Fruit fly (Drosophila melanogaster): ENCODE results near the gene CG43702.
A peak's percentile ranks its signal among the peaks of the same experiment; 100 is the strongest.

Gene CG43702

DNA sequence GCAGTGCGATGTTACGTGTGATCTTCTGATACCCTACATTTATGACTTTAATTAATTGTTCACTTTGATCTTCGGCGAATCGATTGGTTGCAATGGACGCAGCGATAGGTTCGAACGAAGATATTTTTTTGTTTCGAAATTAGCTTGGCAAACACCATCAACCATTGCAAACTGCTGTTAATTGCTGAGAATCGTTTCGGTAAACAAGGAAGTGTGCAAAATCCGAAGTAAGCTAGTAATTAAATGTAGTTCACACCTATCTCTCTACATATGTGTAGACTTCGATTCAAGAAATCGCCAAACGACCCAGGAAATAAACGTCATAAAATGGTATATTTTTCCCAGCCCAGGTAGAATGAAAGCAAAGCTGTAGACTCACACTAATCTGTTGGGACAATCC lies at the start of gene CG43702:
CG43702 (plus strand) TSS at position 301 of the 400 bp plus-strand sequence.
- TF ChIP-seq rgr (GFP tag; optimal IDR thresholded peaks at IDR 0.05) (no peak), GATAd (GFP tag; optimal IDR thresholded peaks at IDR 0.05) (no peak), pan (optimal IDR thresholded peaks at IDR 0.05) (no peak), Rel (GFP tag; optimal IDR thresholded peaks at IDR 0.05) (no peak), Rel (tag; optimal IDR thresholded peaks at IDR 0.05) (no peak), ey (GFP tag; optimal IDR thresholded peaks at IDR 0.05) (no peak), lola (GFP tag; optimal IDR thresholded peaks at IDR 0.05) (no peak), tai (GFP tag; optimal IDR thresholded peaks at IDR 0.05) (no peak), dmrt93B (GFP tag; optimal IDR thresholded peaks at IDR 0.05) (no peak), usp (GFP tag; optimal IDR thresholded peaks at IDR 0.05) (no peak), br (GFP tag; optimal IDR thresholded peaks at IDR 0.05) (no peak), Sp1 (GFP tag; optimal IDR thresholded peaks at IDR 0.05) (no peak)

DNA sequence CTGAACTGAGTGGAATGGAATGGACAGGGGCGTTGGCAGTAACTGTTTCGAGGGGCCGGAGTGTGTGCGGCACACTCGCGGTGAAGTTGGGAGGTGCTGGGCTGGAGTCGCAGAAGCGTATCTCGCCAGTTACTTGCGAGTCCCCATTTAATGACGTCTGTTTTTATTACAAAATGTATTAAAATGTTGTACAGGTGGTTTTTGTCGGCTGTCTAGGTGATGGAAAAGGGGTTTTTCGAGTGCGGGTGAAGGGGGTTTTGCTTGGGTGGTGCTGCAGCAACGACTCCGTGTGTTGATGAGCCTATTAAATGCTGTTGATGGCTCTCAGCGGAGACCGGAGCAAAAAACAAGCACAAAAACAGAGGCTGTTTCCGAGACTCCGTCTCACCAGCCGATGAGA lies 47.1 kb upstream of the CG43702 start:
- TF ChIP-seq Jra (GFP tag; optimal IDR thresholded peaks at IDR 0.05) (no peak), Abd-B (GFP tag; optimal IDR thresholded peaks at IDR 0.05) (no peak), GATAd (GFP tag; optimal IDR thresholded peaks at IDR 0.05) (no peak), Sp1 (GFP tag; optimal IDR thresholded peaks at IDR 0.05) (peak; percentile 24), OdsH (GFP tag; optimal IDR thresholded peaks at IDR 0.05) (peak; percentile 40), sage (GFP tag; optimal IDR thresholded peaks at IDR 0.05) (no peak), CG9705 (GFP tag; optimal IDR thresholded peaks at IDR 0.05) (no peak), Rel (GFP tag; optimal IDR thresholded peaks at IDR 0.05) (no peak), Rel (tag; optimal IDR thresholded peaks at IDR 0.05) (no peak), h (GFP tag; optimal IDR thresholded peaks at IDR 0.05) (peak; percentile 61), N (GFP tag; optimal IDR thresholded peaks at IDR 0.05) (no peak), rgr (GFP tag; optimal IDR thresholded peaks at IDR 0.05) (peak; percentile 51), foxo (GFP tag; optimal IDR thresholded peaks at IDR 0.05) (peak in 1 of 2 experiments; percentile 57), Hnf4 (GFP tag; optimal IDR thresholded peaks at IDR 0.05) (peak; percentile 21), Hr78 (GFP tag; optimal IDR thresholded peaks at IDR 0.05) (no peak), dl (GFP tag; optimal IDR thresholded peaks at IDR 0.05; ENCODE audit: insufficient read depth in 1 of 2, partially characterized antibody in 2 of 2) (no peak), psq (GFP tag; optimal IDR thresholded peaks at IDR 0.05) (peak; percentile 33), ey (GFP tag; optimal IDR thresholded peaks at IDR 0.05) (peak; percentile 49), Mio (GFP tag; optimal IDR thresholded peaks at IDR 0.05) (no peak), jim (GFP tag; optimal IDR thresholded peaks at IDR 0.05) (no peak), Vsx2 (GFP tag; optimal IDR thresholded peaks at IDR 0.05; ENCODE audit: partially characterized antibody) (no peak), Hr83 (GFP tag; optimal IDR thresholded peaks at IDR 0.05; ENCODE audit: poor library complexity, severe bottlenecking) (no peak), fru (GFP tag; optimal IDR thresholded peaks at IDR 0.05) (peak; percentile 70), Myc (optimal IDR thresholded peaks at IDR 0.05) (no peak), CG32264 (GFP tag; optimal IDR thresholded peaks at IDR 0.05) (no peak), HLH106 (tag; optimal IDR thresholded peaks at IDR 0.05) (peak; percentile 37), dmrt93B (GFP tag; optimal IDR thresholded peaks at IDR 0.05) (peak; percentile 10), brk (GFP tag; optimal IDR thresholded peaks at IDR 0.05) (no peak), Dif (GFP tag; optimal IDR thresholded peaks at IDR 0.05; ENCODE audit: partially characterized antibody) (no peak), sv (GFP tag; optimal IDR thresholded peaks at IDR 0.05) (no peak), woc (GFP tag; optimal IDR thresholded peaks at IDR 0.05) (peak; percentile 41), br (GFP tag; optimal IDR thresholded peaks at IDR 0.05) (peak; percentile 64), usp (GFP tag; optimal IDR thresholded peaks at IDR 0.05) (no peak), dsf (GFP tag; optimal IDR thresholded peaks at IDR 0.05; ENCODE audit: borderline replicate concordance) (no peak), tai (GFP tag; optimal IDR thresholded peaks at IDR 0.05) (no peak), CrebA (GFP tag; optimal IDR thresholded peaks at IDR 0.05; ENCODE audit: borderline replicate concordance) (no peak), Dfd (GFP tag; optimal IDR thresholded peaks at IDR 0.05) (no peak), pan (optimal IDR thresholded peaks at IDR 0.05) (no peak), lola (GFP tag; optimal IDR thresholded peaks at IDR 0.05) (no peak)

DNA sequence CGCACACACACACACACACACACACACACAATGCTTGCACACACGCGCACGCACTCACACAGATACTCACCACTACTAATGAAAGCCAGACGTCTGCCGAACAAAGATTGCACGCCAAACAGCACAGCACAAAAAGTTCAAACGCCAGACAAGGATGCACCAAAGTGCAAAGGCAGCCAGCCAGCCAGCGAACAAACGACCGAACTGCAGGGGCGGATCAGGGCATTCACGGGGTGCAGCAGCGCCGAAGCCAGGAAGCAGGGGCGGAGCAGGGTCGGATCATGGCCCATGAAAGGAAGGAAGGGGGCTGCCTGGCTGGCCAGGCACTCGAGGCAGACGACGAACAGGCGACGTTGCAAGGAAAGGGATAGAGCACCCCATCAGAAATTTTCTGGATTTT lies 46.0 kb upstream of the CG43702 start:
- TF ChIP-seq GATAd (GFP tag; optimal IDR thresholded peaks at IDR 0.05) (no peak), Abd-B (GFP tag; optimal IDR thresholded peaks at IDR 0.05) (no peak), dmrt93B (GFP tag; optimal IDR thresholded peaks at IDR 0.05) (no peak), sv (GFP tag; optimal IDR thresholded peaks at IDR 0.05) (no peak), tai (GFP tag; optimal IDR thresholded peaks at IDR 0.05) (no peak), ey (GFP tag; optimal IDR thresholded peaks at IDR 0.05) (no peak), Hr83 (GFP tag; optimal IDR thresholded peaks at IDR 0.05; ENCODE audit: poor library complexity, severe bottlenecking) (no peak), woc (GFP tag; optimal IDR thresholded peaks at IDR 0.05) (peak; percentile 77), N (GFP tag; optimal IDR thresholded peaks at IDR 0.05) (no peak), foxo (GFP tag; optimal IDR thresholded peaks at IDR 0.05) (no peak), pan (optimal IDR thresholded peaks at IDR 0.05) (no peak), jim (GFP tag; optimal IDR thresholded peaks at IDR 0.05) (peak; percentile 5), fru (GFP tag; optimal IDR thresholded peaks at IDR 0.05) (peak; percentile 19), Rel (GFP tag; optimal IDR thresholded peaks at IDR 0.05) (peak; percentile 24), Rel (tag; optimal IDR thresholded peaks at IDR 0.05) (no peak), CG32264 (GFP tag; optimal IDR thresholded peaks at IDR 0.05) (no peak), Hr78 (GFP tag; optimal IDR thresholded peaks at IDR 0.05) (no peak), rgr (GFP tag; optimal IDR thresholded peaks at IDR 0.05) (no peak), h (GFP tag; optimal IDR thresholded peaks at IDR 0.05) (no peak), sage (GFP tag; optimal IDR thresholded peaks at IDR 0.05) (no peak), brk (GFP tag; optimal IDR thresholded peaks at IDR 0.05) (no peak), dsf (GFP tag; optimal IDR thresholded peaks at IDR 0.05; ENCODE audit: borderline replicate concordance) (no peak), Dif (GFP tag; optimal IDR thresholded peaks at IDR 0.05; ENCODE audit: partially characterized antibody) (peak; percentile 88), Sp1 (GFP tag; optimal IDR thresholded peaks at IDR 0.05) (no peak), CrebA (GFP tag; optimal IDR thresholded peaks at IDR 0.05; ENCODE audit: borderline replicate concordance) (no peak), Myc (optimal IDR thresholded peaks at IDR 0.05) (no peak), Jra (GFP tag; optimal IDR thresholded peaks at IDR 0.05) (no peak), Dfd (GFP tag; optimal IDR thresholded peaks at IDR 0.05) (peak; percentile 47), br (GFP tag; optimal IDR thresholded peaks at IDR 0.05) (peak; percentile 57), Vsx2 (GFP tag; optimal IDR thresholded peaks at IDR 0.05; ENCODE audit: partially characterized antibody) (peak; percentile 31), OdsH (GFP tag; optimal IDR thresholded peaks at IDR 0.05) (no peak), Hnf4 (GFP tag; optimal IDR thresholded peaks at IDR 0.05) (peak; percentile 44), dl (GFP tag; optimal IDR thresholded peaks at IDR 0.05; ENCODE audit: insufficient read depth in 1 of 2, partially characterized antibody in 2 of 2) (peak in 1 of 2 experiments; percentile 43), Mio (GFP tag; optimal IDR thresholded peaks at IDR 0.05) (no peak), usp (GFP tag; optimal IDR thresholded peaks at IDR 0.05) (no peak), psq (GFP tag; optimal IDR thresholded peaks at IDR 0.05) (peak; percentile 12)
